Worm (Caenorhabditis elegans) whole organism, mixed stage, embryonic: Measurements from ENCODE around the gene M03A1.8.

Experiments used
- M03D4.4 ChIP-seq: sonication (generic microtip); optimal IDR thresholded peaks from 2 replicates; lab custom pipeline; 2017; ENCODE audit warnings: mild to moderate bottlenecking, missing genetic modification characterization, missing compliant biosample characterization
- bed-3 ChIP-seq: fragments of 200-800 bp; sonication (Bioruptor generic); optimal IDR thresholded peaks from 3 replicates; lab custom pipeline; 2018; ENCODE audit warnings: mild to moderate bottlenecking, missing genetic modification characterization, moderate library complexity, missing compliant biosample characterization
- ceh-39 ChIP-seq: fragments of 150-350 bp; optimal IDR thresholded peaks from 2 replicates; lab custom pipeline; 2014; ENCODE audit warnings: missing biosample characterization, missing genetic modification characterization
- ceh-43 ChIP-seq: fragments of 200-800 bp; sonication (Bioruptor generic); optimal IDR thresholded peaks from 2 replicates; lab custom pipeline; 2018; ENCODE audit warnings: mild to moderate bottlenecking, missing genetic modification characterization, moderate library complexity, missing compliant biosample characterization
- ceh-83 ChIP-seq: fragments of 200-800 bp; sonication (Bioruptor generic); optimal IDR thresholded peaks from 2 replicates; lab custom pipeline; 2018; ENCODE audit warnings: mild to moderate bottlenecking, missing genetic modification characterization, missing compliant biosample characterization
- ces-1 ChIP-seq: fragments of 150-350 bp; optimal IDR thresholded peaks from 2 replicates; lab custom pipeline; 2014; ENCODE audit warnings: missing biosample characterization, missing genetic modification reagents, missing genetic modification characterization
- cnd-1 ChIP-seq: fragments of 200-800 bp; sonication (Bioruptor generic); optimal IDR thresholded peaks from 2 replicates; lab custom pipeline; 2018; ENCODE audit warnings: mild to moderate bottlenecking, missing genetic modification characterization, missing compliant biosample characterization
- drap-1 ChIP-seq: fragments of 200-800 bp; sonication (Bioruptor generic); optimal IDR thresholded peaks from 3 replicates; lab custom pipeline; 2018; ENCODE audit warnings: mild to moderate bottlenecking, missing genetic modification characterization, missing compliant biosample characterization
- elt-1 ChIP-seq: sonication (generic microtip); optimal IDR thresholded peaks from 2 replicates; lab custom pipeline; 2017; ENCODE audit warnings: missing genetic modification characterization, mild to moderate bottlenecking, missing compliant biosample characterization, antibody characterized with exemption, moderate library complexity, borderline replicate concordance; ENCODE audit not compliant: insufficient read depth
- elt-3 ChIP-seq: fragments of 150-350 bp; optimal IDR thresholded peaks from 2 replicates; lab custom pipeline; 2014; ENCODE audit warnings: missing biosample characterization, missing genetic modification characterization
- flh-1 ChIP-seq: fragments of 200-800 bp; sonication (Bioruptor generic); optimal IDR thresholded peaks from 2 replicates; lab custom pipeline; 2018; ENCODE audit warnings: mild to moderate bottlenecking, missing genetic modification characterization, moderate library complexity, missing compliant biosample characterization
- lin-13 ChIP-seq: fragments of 150-350 bp; optimal IDR thresholded peaks from 2 replicates; lab custom pipeline; 2014; ENCODE audit warnings: missing biosample characterization, missing genetic modification characterization
- lin-32 ChIP-seq: fragments of 200-800 bp; sonication (Bioruptor generic); optimal IDR thresholded peaks from 2 replicates; lab custom pipeline; 2018; ENCODE audit warnings: mild to moderate bottlenecking, missing genetic modification characterization, missing compliant biosample characterization
- lsy-2 ChIP-seq: fragments of 150-350 bp; optimal IDR thresholded peaks from 2 replicates; lab custom pipeline; 2014; ENCODE audit warnings: missing biosample characterization, missing genetic modification characterization
- mab-5 ChIP-seq: fragments of 150-350 bp; optimal IDR thresholded peaks from 2 replicates; lab custom pipeline; 2014; ENCODE audit warnings: missing biosample characterization, missing genetic modification characterization
- mep-1 ChIP-seq: fragments of 150-350 bp; optimal IDR thresholded peaks from 2 replicates; lab custom pipeline; 2017; ENCODE audit warnings: missing biosample characterization, missing genetic modification reagents, missing genetic modification characterization, inconsistent platforms
- mls-2 ChIP-seq: sonication (generic microtip); optimal IDR thresholded peaks from 2 replicates; lab custom pipeline; 2016; ENCODE audit warnings: mild to moderate bottlenecking, missing genetic modification characterization, moderate library complexity, missing compliant biosample characterization
- nhr-12 ChIP-seq: fragments of 150-350 bp; optimal IDR thresholded peaks from 2 replicates; lab custom pipeline; 2014; ENCODE audit warnings: missing biosample characterization, missing genetic modification characterization
- nhr-2 ChIP-seq: fragments of 150-350 bp; optimal IDR thresholded peaks from 2 replicates; lab custom pipeline; 2014; ENCODE audit warnings: missing biosample characterization, missing genetic modification characterization
- nhr-237 ChIP-seq: fragments of 150-350 bp; optimal IDR thresholded peaks from 2 replicates; lab custom pipeline; 2014; ENCODE audit warnings: missing biosample characterization, missing genetic modification characterization
- nhr-28 ChIP-seq: fragments of 150-350 bp; optimal IDR thresholded peaks from 2 replicates; lab custom pipeline; 2014; ENCODE audit warnings: missing biosample characterization, missing genetic modification characterization
- nhr-76 ChIP-seq: sonication (generic microtip); optimal IDR thresholded peaks from 2 replicates; lab custom pipeline; 2017; ENCODE audit warnings: missing biosample characterization, missing genetic modification characterization
- sem-2 ChIP-seq: fragments of 200-800 bp; sonication (Bioruptor generic); optimal IDR thresholded peaks from 2 replicates; lab custom pipeline; 2018; ENCODE audit warnings: mild to moderate bottlenecking, missing genetic modification characterization, missing compliant biosample characterization
- snpc-4 ChIP-seq: fragments of 150-350 bp; optimal IDR thresholded peaks from 2 replicates; lab custom pipeline; 2014; ENCODE audit warnings: missing biosample characterization, missing genetic modification characterization
- unc-120 ChIP-seq: sonication (generic microtip); optimal IDR thresholded peaks from 2 replicates; lab custom pipeline; 2017; ENCODE audit warnings: missing genetic modification characterization, missing compliant biosample characterization; ENCODE audit not compliant: poor library complexity, severe bottlenecking
- unc-39 ChIP-seq: fragments of 150-350 bp; optimal IDR thresholded peaks from 2 replicates; lab custom pipeline; 2014; ENCODE audit warnings: missing biosample characterization, missing genetic modification characterization
- unc-62 ChIP-seq: fragments of 150-350 bp; optimal IDR thresholded peaks from 2 replicates; lab custom pipeline; 2014; ENCODE audit warnings: missing biosample characterization, missing genetic modification reagents, missing genetic modification characterization
- zip-8 ChIP-seq: fragments of 150-350 bp; optimal IDR thresholded peaks from 2 replicates; lab custom pipeline; 2014; ENCODE audit warnings: missing biosample characterization, missing genetic modification characterization
- ztf-11 ChIP-seq: fragments of 150-350 bp; optimal IDR thresholded peaks from 2 replicates; lab custom pipeline; 2014; ENCODE audit warnings: missing biosample characterization, missing genetic modification characterization

M03A1.8 gene

ce11 chrII:4540631-4541030, 19.5 kb upstream of the M03A1.8 start, which contains the start of gene sra-36:
sra-36 (minus strand) TSS chrII:4540731.
- TF ChIP-seq elt-3 (tag; lab: Kevin White, UChicago) (no peak), ceh-39 (tag; lab: Kevin White, UChicago) (no peak), unc-39 (tag; lab: Kevin White, UChicago) (no peak), lin-32 (GFP tag; lab: Kevin White, UChicago) (no peak)

- no peak for TF ChIP-seq M03D4.4
- TF ChIP-seq nhr-237, result no peak
- TF ChIP-seq mep-1 (tag; lab: Kevin White, UChicago), result no peak
- TF ChIP-seq unc-39 (tag; lab: Kevin White, UChicago), result no peak
- TF ChIP-seq ces-1 (GFP tag; lab: Kevin White, UChicago), result no peak
- TF ChIP-seq lin-32 (GFP tag; lab: Kevin White, UChicago), result no peak
- no peak for TF ChIP-seq snpc-4 (tag; lab: Kevin White, UChicago)
- TF ChIP-seq lin-13 (tag; lab: Kevin White, UChicago), result no peak
- TF ChIP-seq ceh-43 (GFP tag; lab: Kevin White, UChicago), result no peak
- no peak for TF ChIP-seq elt-1 (tag; lab: Kevin White, UChicago)
- TF ChIP-seq cnd-1, result no peak
- no peak for TF ChIP-seq elt-3 (tag; lab: Kevin White, UChicago)
- TF ChIP-seq ceh-39 (tag; lab: Kevin White, UChicago), result no peak
- TF ChIP-seq nhr-2 (tag; lab: Kevin White, UChicago), result no peak
- TF ChIP-seq drap-1 (GFP tag; lab: Kevin White, UChicago), result no peak
- no peak for TF ChIP-seq mls-2 (tag; lab: Kevin White, UChicago)
- no peak for TF ChIP-seq bed-3
- no peak for TF ChIP-seq mab-5 (tag; lab: Kevin White, UChicago)
- TF ChIP-seq zip-8 (tag; lab: Kevin White, UChicago), result no peak
Observed at ce11 chrII:4543568-4543967, 16.6 kb upstream of the M03A1.8 start, which contains the start of gene sra-34. sra-34 (minus strand) TSS chrII:4543668.

ce11 chrII:4548408-4548807, 11.7 kb upstream of the M03A1.8 start:
- no peak for TF ChIP-seq ces-1 (GFP tag; lab: Kevin White, UChicago)
- TF ChIP-seq, all 35 proteins: peak for 0

ce11 chrII:4549983-4550572, 10.1 kb upstream of the M03A1.8 start:
- TF ChIP-seq ces-1 (GFP tag; lab: Kevin White, UChicago) (no peak), ceh-39 (tag; lab: Kevin White, UChicago) (no peak), nhr-12 (no peak), unc-62 (no peak), elt-1 (tag; lab: Kevin White, UChicago) (no peak), ztf-11 (tag; lab: Kevin White, UChicago) (no peak), snpc-4 (tag; lab: Kevin White, UChicago) (no peak), ceh-83 (no peak), bed-3 (no peak), flh-1 (GFP tag; lab: Kevin White, UChicago) (no peak), mab-5 (tag; lab: Kevin White, UChicago) (no peak), nhr-237 (no peak), lin-13 (tag; lab: Kevin White, UChicago) (no peak), unc-120 (no peak), cnd-1 (no peak), mls-2 (tag; lab: Kevin White, UChicago) (no peak), sem-2 (GFP tag; lab: Kevin White, UChicago) (no peak), ceh-43 (GFP tag; lab: Kevin White, UChicago) (no peak)

- TF ChIP-seq lin-13 (tag; lab: Kevin White, UChicago) (no peak), snpc-4 (tag; lab: Kevin White, UChicago) (no peak), ceh-43 (GFP tag; lab: Kevin White, UChicago) (no peak), nhr-28 (tag; lab: Kevin White, UChicago) (no peak), ceh-39 (tag; lab: Kevin White, UChicago) (no peak)
Observed at ce11 chrII:4550783-4551182, 9.4 kb upstream of the M03A1.8 start, which contains the start of gene K07E1.1. K07E1.1 (plus strand) TSS chrII:4551083.

ce11 chrII:4552088-4552487, 8.0 kb upstream of the M03A1.8 start:
- TF ChIP-seq lsy-2 (tag; lab: Kevin White, UChicago) (no peak), unc-120 (no peak), lin-13 (tag; lab: Kevin White, UChicago) (no peak), nhr-237 (no peak), nhr-76 (tag; lab: Kevin White, UChicago) (no peak), bed-3 (no peak), mep-1 (tag; lab: Kevin White, UChicago) (no peak)
- TF ChIP-seq, all 35 proteins: peak for 0
